Worm (Caenorhabditis elegans) whole organism, L1 larva: ENCODE results near the gene C30G12.6.

Experiments used
- ces-1 ChIP-seq: fragments of 150-350 bp; optimal IDR thresholded peaks from 2 replicates; lab custom pipeline; 2014; ENCODE audit warnings: missing biosample characterization, missing genetic modification reagents, missing genetic modification characterization
- fkh-10 ChIP-seq: sonication (generic microtip); optimal IDR thresholded peaks from 2 replicates; lab custom pipeline; 2017; ENCODE audit warnings: missing biosample characterization, missing genetic modification reagents, missing genetic modification characterization
- lir-3 ChIP-seq: sonication (generic microtip); optimal IDR thresholded peaks from 2 replicates; lab custom pipeline; 2016; ENCODE audit warnings: mild to moderate bottlenecking, missing genetic modification characterization, moderate library complexity, missing compliant biosample characterization; ENCODE audit not compliant: poor library complexity
- pqm-1 ChIP-seq: sonication (generic microtip); optimal IDR thresholded peaks from 3 replicates; lab custom pipeline; 2017; ENCODE audit warnings: missing biosample characterization, missing genetic modification characterization
- sox-4 ChIP-seq: sonication (generic microtip); optimal IDR thresholded peaks from 2 replicates; lab custom pipeline; 2016; ENCODE audit warnings: missing genetic modification characterization, missing compliant biosample characterization

DNA sequence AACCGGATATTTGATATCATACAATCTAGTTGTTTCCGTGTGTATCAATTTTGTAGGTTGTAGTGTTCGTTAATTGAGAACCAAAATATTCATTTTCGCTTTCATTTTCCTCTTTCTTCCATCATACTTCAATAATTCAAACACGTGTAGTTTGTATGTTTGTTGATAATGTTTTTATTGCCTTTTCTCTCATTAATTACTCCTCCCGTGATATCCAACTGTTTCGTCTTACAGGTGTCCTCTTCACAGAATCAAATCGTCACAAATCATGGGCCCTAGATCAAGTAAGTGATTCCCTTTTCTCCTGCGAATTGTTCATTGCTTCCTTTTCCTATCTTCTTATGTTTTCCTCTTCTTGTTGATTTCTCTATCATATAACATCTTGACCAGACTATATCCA is 43.2 kb upstream of the C30G12.6 start, which contains the start of gene nhr-21:
- TF ChIP-seq pqm-1 (tag; lab: Kevin White, UChicago) (no peak), sox-4 (tag; lab: Kevin White, UChicago) (no peak), fkh-10 (GFP tag; lab: Kevin White, UChicago) (no peak), ces-1 (GFP tag; lab: Kevin White, UChicago) (no peak), lir-3 (tag; lab: Kevin White, UChicago) (no peak)
